Worm (Caenorhabditis elegans): ENCODE measurements around the gene col-152.

- TF ChIP-seq attf-6 (GFP tag; IDR thresholded peaks at IDR 0.05) (no peak), ceh-58 (GFP tag; IDR thresholded peaks at IDR 0.05) (no peak)
These were observed 11.0 kb upstream of the col-152 start, which contains the start of gene F32G8.2 for ce11 chrV:10549717-10550116.
